Fruit fly (Drosophila melanogaster) S2 (cell line): ENCODE results near the gene Kots.

Source experiments
- CG8478 ChIP-seq: fragments of >200 bp; optimal IDR thresholded peaks from 2 replicates; lab custom pipeline; 2018
- CTCF ChIP-seq, 2 experiments: fragments of >200 bp; optimal IDR thresholded peaks; 2 replicates each; lab custom pipeline; 2018

- TF ChIP-seq CG8478 (lab: Kevin White, UChicago) (no peak), CTCF (optimal IDR thresholded peaks at IDR 0.05; lab: Kevin White, UChicago) (no peak)
Measured at dm6 chr3R:13978078-13978559, 14.1 kb upstream of the Kots start.
